Worm (Caenorhabditis elegans) whole organism, L4/young adult: ENCODE measurements around the gene srx-51.

Source experiments
- dao-5 ChIP-seq: sonication (generic microtip); optimal IDR thresholded peaks from 2 replicates; lab custom pipeline; 2016; ENCODE audit warnings: missing genotype, missing genetic modification characterization, moderate library complexity, missing compliant biosample characterization
- him-1 ChIP-seq: sonication (generic microtip); optimal IDR thresholded peaks from 2 replicates; lab custom pipeline; 2016; ENCODE audit warnings: missing genotype, missing genetic modification reagents, missing genetic modification characterization, missing compliant biosample characterization

DNA sequence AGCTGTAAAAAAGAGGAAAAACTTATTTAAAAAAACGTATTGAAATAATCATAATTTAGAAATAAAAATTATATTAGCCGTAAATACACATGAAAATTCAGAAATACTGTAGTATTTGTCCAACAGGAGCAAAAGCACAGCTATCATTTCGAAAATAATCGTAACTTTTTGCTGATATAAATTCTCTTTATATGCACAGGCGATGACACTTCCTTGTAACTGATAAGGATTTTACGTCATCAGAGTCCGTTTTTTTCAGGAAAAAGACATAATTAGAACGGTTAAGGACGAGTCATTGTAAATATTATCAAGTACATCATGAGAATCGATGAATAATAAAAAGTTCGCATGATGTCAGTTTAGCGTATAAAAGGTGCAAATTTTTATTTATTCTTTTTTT is 41.7 kb downstream of the srx-51 start:
- no peak for TF ChIP-seq dao-5
- TF ChIP-seq him-1 (tag; lab: Kevin White, UChicago), result no peak
